Fruit fly (Drosophila melanogaster) whole organism, embryonic: Measurements from ENCODE around the gene Syt4.

Experiments used
- B-H1 ChIP-seq: fragments of 200-800 bp; sonication (Bioruptor generic); IDR thresholded peaks from 3 replicates; pipeline ENCODE4 v1.3.6; 2022; ENCODE audit warnings: missing biosample characterization, missing genetic modification characterization
- CG12391 ChIP-seq: fragments of 200-800 bp; sonication (Bioruptor generic); optimal IDR thresholded peaks from 3 replicates; lab custom pipeline; 2018; ENCODE audit warnings: missing biosample characterization, mild to moderate bottlenecking, missing genetic modification characterization, moderate library complexity
- CG18011 ChIP-seq: fragments of 200-800 bp; sonication (Bioruptor generic); optimal IDR thresholded peaks from 2 replicates; lab custom pipeline; 2017; ENCODE audit warnings: missing biosample characterization, missing genetic modification characterization, mild to moderate bottlenecking, moderate library complexity, missing genotype
- CG5245 ChIP-seq: fragments of 200-800 bp; sonication (Bioruptor generic); optimal IDR thresholded peaks from 3 replicates; lab custom pipeline; 2016; ENCODE audit warnings: missing biosample characterization, missing genetic modification characterization
- CG9437 ChIP-seq: fragments of 200-800 bp; sonication (Bioruptor generic); optimal IDR thresholded peaks from 2 replicates; lab custom pipeline; 2018; ENCODE audit warnings: missing biosample characterization, mild to moderate bottlenecking, missing genetic modification characterization
- E2f2 ChIP-seq: fragments of 200-800 bp; sonication (Bioruptor generic); IDR thresholded peaks from 2 replicates; pipeline ENCODE4 v1.3.6; 2022; ENCODE audit warnings: missing biosample characterization, missing genetic modification characterization
- Hr78 ChIP-seq, 2 experiments: fragments of 200-800 bp in 1 of 2; fragments of >200 bp in 1 of 2; sonication (Bioruptor generic) in 1 of 2; optimal IDR thresholded peaks; 2 replicates each; lab custom pipeline; 2017 to 2019; ENCODE audit warnings: missing biosample characterization in 2 of 2, missing genetic modification characterization in 2 of 2, mild to moderate bottlenecking in 1 of 2, moderate library complexity in 1 of 2
- Vsx1 ChIP-seq: fragments of 200-800 bp; sonication (Bioruptor generic); optimal IDR thresholded peaks from 2 replicates; lab custom pipeline; 2017; ENCODE audit warnings: missing biosample characterization, mild to moderate bottlenecking, missing genetic modification characterization, missing genetic modification reagents
- abd-A ChIP-seq: fragments of 200-800 bp; sonication (Bioruptor generic); optimal IDR thresholded peaks from 3 replicates; lab custom pipeline; 2019; ENCODE audit warnings: missing biosample characterization, mild to moderate bottlenecking, missing genetic modification characterization, moderate library complexity
- kah ChIP-seq: fragments of 200-800 bp; sonication (Bioruptor generic); optimal IDR thresholded peaks from 2 replicates; lab custom pipeline; 2018; ENCODE audit warnings: missing biosample characterization, mild to moderate bottlenecking, missing genetic modification characterization
- slbo ChIP-seq: fragments of 200-800 bp; sonication (Bioruptor generic); IDR thresholded peaks from 2 replicates; pipeline ENCODE4 v1.3.6; 2022; ENCODE audit warnings: missing biosample characterization, missing genetic modification characterization

Gene Syt4

dm6 chr3R:7317107-7317506 lies 51.2 kb downstream of the Syt4 start, which contains the start of gene CG10029:
Gene CG10029, minus strand, starts transcription at chr3R:7317207.
- TF ChIP-seq abd-A (tag; lab: Kevin White, UChicago) (no peak), CG12391 (tag; lab: Kevin White, UChicago) (no peak), Hr78 (GFP tag; optimal IDR thresholded peaks at IDR 0.05; lab: Kevin White, UChicago) (no peak), CG5245 (no peak), slbo (GFP tag; lab: Robert Waterston, UW) (no peak), CG9437 (GFP tag; lab: Kevin White, UChicago) (no peak), kah (GFP tag; lab: Kevin White, UChicago) (no peak), E2f2 (GFP tag; lab: Robert Waterston, UW) (no peak), B-H1 (GFP tag; lab: Robert Waterston, UW) (no peak), CG18011 (no peak), Vsx1 (GFP tag; lab: Kevin White, UChicago) (no peak)
